Fruit fly (Drosophila melanogaster): ENCODE data around the gene CG13813.
A peak's percentile ranks its signal among the peaks of the same experiment; 100 is the strongest.

CG13813 gene

DNA sequence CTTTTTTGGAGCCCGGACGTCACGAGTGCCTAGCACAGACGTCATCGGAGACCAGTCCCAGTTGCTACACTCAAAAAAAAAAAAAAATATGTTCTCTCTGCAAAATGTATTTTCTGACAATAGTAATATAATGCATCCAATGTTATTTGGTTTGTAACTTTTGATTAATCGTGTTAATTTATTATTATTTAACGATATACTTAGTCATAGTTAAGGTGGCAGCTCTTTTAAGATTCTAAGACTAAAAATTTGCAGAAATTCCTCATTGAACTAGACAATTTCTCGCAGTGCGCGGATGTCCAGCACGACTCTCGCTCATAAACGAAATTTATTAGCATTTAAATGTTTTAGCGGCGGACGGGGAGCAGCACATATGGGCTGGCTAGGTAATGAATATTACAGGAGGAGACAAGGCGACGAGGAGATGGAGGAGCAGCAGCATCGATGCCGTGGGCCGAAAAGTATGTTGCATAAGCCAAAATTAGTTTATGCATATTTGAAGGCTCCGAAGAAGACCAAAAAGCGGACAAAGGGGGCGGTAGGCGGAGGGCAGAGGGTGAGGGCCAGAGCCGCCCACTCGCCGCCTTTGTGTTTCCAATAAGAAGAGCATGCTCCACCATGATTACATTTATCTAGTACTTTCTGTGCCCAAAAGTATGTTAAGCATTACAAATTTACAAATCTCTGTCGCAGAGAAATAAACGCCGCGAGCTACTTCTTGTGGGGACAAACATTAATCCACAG, 48.0 kb upstream of the CG13813 start (continued):
- TF ChIP-seq YL-1 (GFP tag; optimal IDR thresholded peaks at IDR 0.05), result no peak
- TF ChIP-seq CG15011 (GFP tag; optimal IDR thresholded peaks at IDR 0.05), result peak; percentile 6
- no peak for TF ChIP-seq crp (GFP tag; optimal IDR thresholded peaks at IDR 0.05)
- no peak for TF ChIP-seq CHES-1-like (GFP tag; optimal IDR thresholded peaks at IDR 0.05)
- TF ChIP-seq sens (GFP tag), result peak; percentile 91
- TF ChIP-seq bigmax (GFP tag; optimal IDR thresholded peaks at IDR 0.05), result no peak
- no peak for TF ChIP-seq Myb (GFP tag; optimal IDR thresholded peaks at IDR 0.05)
- no peak for TF ChIP-seq ara (GFP tag; IDR thresholded peaks at IDR 0.05)
- peak; percentile 61 for TF ChIP-seq Xbp1 (GFP tag; optimal IDR thresholded peaks at IDR 0.05)
- TF ChIP-seq h (optimal IDR thresholded peaks at IDR 0.05), result no peak
- no peak for TF ChIP-seq Rx (GFP tag; IDR thresholded peaks at IDR 0.05)
- TF ChIP-seq CG2120 (GFP tag; optimal IDR thresholded peaks at IDR 0.05), result peak; percentile 75
- TF ChIP-seq CG13894 (tag; optimal IDR thresholded peaks at IDR 0.05), result no peak
- TF ChIP-seq NfI (GFP tag; optimal IDR thresholded peaks at IDR 0.05), result peak; percentile 52
- TF ChIP-seq zen (tag; optimal IDR thresholded peaks at IDR 0.05), result peak; percentile 20
- TF ChIP-seq maf-S (GFP tag; optimal IDR thresholded peaks at IDR 0.05), result no peak
- TF ChIP-seq H15 (GFP tag; IDR thresholded peaks at IDR 0.05), result no peak
- TF ChIP-seq Oaz (GFP tag; IDR thresholded peaks at IDR 0.05), result no peak
- no peak for TF ChIP-seq CG10366 (GFP tag; IDR thresholded peaks at IDR 0.05)
- TF ChIP-seq zfh2 (GFP tag; optimal IDR thresholded peaks at IDR 0.05), result peak; percentile 33
- TF ChIP-seq CG7556 (GFP tag; optimal IDR thresholded peaks at IDR 0.05), result peak; percentile 67
- TF ChIP-seq CG31441 (GFP tag; IDR thresholded peaks at IDR 0.05), result peak; percentile 64
- no peak for TF ChIP-seq sima (GFP tag; optimal IDR thresholded peaks at IDR 0.05)
- no peak for TF ChIP-seq Vsx1 (GFP tag; optimal IDR thresholded peaks at IDR 0.05)
- no peak for TF ChIP-seq CG3995 (GFP tag; optimal IDR thresholded peaks at IDR 0.05)
- TF ChIP-seq CG4282 (GFP tag; optimal IDR thresholded peaks at IDR 0.05), result no peak
- no peak for TF ChIP-seq CG17912 (GFP tag; optimal IDR thresholded peaks at IDR 0.05)
- no peak for TF ChIP-seq hkb (optimal IDR thresholded peaks at IDR 0.05)
- TF ChIP-seq hkb (GFP tag; IDR thresholded peaks at IDR 0.05), result peak; percentile 45
- TF ChIP-seq vnd (GFP tag; IDR thresholded peaks at IDR 0.05; ENCODE audit: partially characterized antibody), result no peak
- TF ChIP-seq CG1603 (tag; optimal IDR thresholded peaks at IDR 0.05), result no peak
- TF ChIP-seq CG12942 (GFP tag; optimal IDR thresholded peaks at IDR 0.05), result peak; percentile 14
- TF ChIP-seq gro (GFP tag; optimal IDR thresholded peaks at IDR 0.05), result no peak
- peak; percentile 55 for TF ChIP-seq Atf6 (GFP tag; IDR thresholded peaks at IDR 0.05)
- no peak for TF ChIP-seq CG34224 (GFP tag; IDR thresholded peaks at IDR 0.05; ENCODE audit: partially characterized antibody)
- peak; percentile 53 for TF ChIP-seq unpg (GFP tag; optimal IDR thresholded peaks at IDR 0.05)
- peak; percentile 64 for TF ChIP-seq Hsf (GFP tag; optimal IDR thresholded peaks at IDR 0.05)
- TF ChIP-seq HmgD (GFP tag; optimal IDR thresholded peaks at IDR 0.05), result no peak
- TF ChIP-seq CG12219 (GFP tag; optimal IDR thresholded peaks at IDR 0.05), result no peak
- peak; percentile 86 for TF ChIP-seq crol (GFP tag; IDR thresholded peaks at IDR 0.05)
- TF ChIP-seq dimm (GFP tag; IDR thresholded peaks at IDR 0.05), result no peak
- TF ChIP-seq CG2129 (GFP tag; IDR thresholded peaks at IDR 0.05; ENCODE audit: partially characterized antibody), result no peak
- TF ChIP-seq Lpt (GFP tag; optimal IDR thresholded peaks at IDR 0.05), result no peak
- no peak for TF ChIP-seq pb (GFP tag; optimal IDR thresholded peaks at IDR 0.05)
- no peak for TF ChIP-seq CG12299 (tag; optimal IDR thresholded peaks at IDR 0.05)
- no peak for TF ChIP-seq rib (GFP tag; IDR thresholded peaks at IDR 0.05)
- TF ChIP-seq CG12391 (tag; optimal IDR thresholded peaks at IDR 0.05), result peak; percentile 60
- TF ChIP-seq Nf-YC (tag; optimal IDR thresholded peaks at IDR 0.05), result no peak
- peak; percentile 3 for TF ChIP-seq CG10543 (GFP tag; optimal IDR thresholded peaks at IDR 0.05)
- TF ChIP-seq az2 (GFP tag; optimal IDR thresholded peaks at IDR 0.05), result peak; percentile 22
- TF ChIP-seq kay (GFP tag; optimal IDR thresholded peaks at IDR 0.05), result no peak
